Worm (Caenorhabditis elegans): ENCODE data around the gene T24H7.8.

ce11 chrII:6263685-6264084, 21.8 kb downstream of the T24H7.8 start, which contains the start of gene F13H8.3:
- TF ChIP-seq pha-4 (tag; optimal IDR thresholded peaks at IDR 0.05) (no peak), ama-1 (optimal IDR thresholded peaks at IDR 0.05) (no peak), ama-1 (GFP tag; optimal IDR thresholded peaks at IDR 0.05) (no peak), hmg-1.2 (GFP tag; IDR thresholded peaks at IDR 0.05) (no peak), ccch-3 (GFP tag; optimal IDR thresholded peaks at IDR 0.05) (no peak), ekl-4 (GFP tag; IDR thresholded peaks at IDR 0.05) (no peak), ztf-25 (GFP tag; IDR thresholded peaks at IDR 0.05) (no peak)
